Fruit fly (Drosophila melanogaster) whole organism, embryonic: ENCODE measurements around the gene CG9021.
A peak's percentile ranks its signal among the peaks of the same experiment; 100 is the strongest.

ENCODE experiments used
- Adf1 ChIP-seq: fragments of 200-800 bp; sonication (Bioruptor generic); IDR thresholded peaks from 2 replicates; pipeline ENCODE4 v1.3.6; 2022; ENCODE audit warnings: missing biosample characterization, missing genetic modification characterization
- Bgb ChIP-seq: fragments of 200-800 bp; sonication (Bioruptor generic); IDR thresholded peaks from 2 replicates; pipeline ENCODE4 v1.3.6; 2022; ENCODE audit warnings: missing biosample characterization, missing genetic modification characterization; ENCODE audit not compliant: partially characterized antibody
- CG13287 ChIP-seq: fragments of 200-800 bp; sonication (Bioruptor generic); IDR thresholded peaks from 2 replicates; pipeline ENCODE4 v1.3.6; 2022; ENCODE audit warnings: missing biosample characterization, missing genetic modification characterization; ENCODE audit not compliant: partially characterized antibody
- CG1832 ChIP-seq: fragments of 200-800 bp; sonication (Bioruptor generic); optimal IDR thresholded peaks from 2 replicates; lab custom pipeline; 2017; ENCODE audit warnings: missing biosample characterization, mild to moderate bottlenecking, missing genetic modification characterization, inconsistent platforms
- CG3726 ChIP-seq: fragments of 200-800 bp; sonication (Bioruptor generic); IDR thresholded peaks from 3 replicates; pipeline ENCODE4, ENCODE4 v1.3.6; 2022; ENCODE audit warnings: missing biosample characterization, missing genetic modification characterization
- CG3838 ChIP-seq: fragments of 200-800 bp; sonication (Bioruptor generic); optimal IDR thresholded peaks from 3 replicates; lab custom pipeline; 2016; ENCODE audit warnings: missing biosample characterization, missing genetic modification characterization
- CG42726 ChIP-seq: fragments of 200-800 bp; sonication (Bioruptor generic); IDR thresholded peaks from 2 replicates; pipeline ENCODE4 v1.3.6; 2022; ENCODE audit warnings: missing biosample characterization, missing genetic modification characterization; ENCODE audit not compliant: partially characterized antibody
- CG43689 ChIP-seq: fragments of 200-800 bp; sonication (Bioruptor generic); IDR thresholded peaks from 2 replicates; pipeline ENCODE4 v1.3.6; 2022; ENCODE audit warnings: missing biosample characterization, missing genetic modification characterization
- CG4730 ChIP-seq: fragments of 200-800 bp; sonication (Bioruptor generic); IDR thresholded peaks from 2 replicates; pipeline ENCODE4 v1.3.6; 2022; ENCODE audit warnings: missing biosample characterization, missing genetic modification characterization
- CG5180 ChIP-seq: fragments of 200-800 bp; sonication (Bioruptor generic); optimal IDR thresholded peaks from 3 replicates; lab custom pipeline; 2017; ENCODE audit warnings: missing biosample characterization, missing genetic modification characterization, mild to moderate bottlenecking, moderate library complexity, missing genetic modification reagents
- CG8478 ChIP-seq: fragments of >200 bp; optimal IDR thresholded peaks from 2 replicates; lab custom pipeline; 2018
- CG9437 ChIP-seq: fragments of 200-800 bp; sonication (Bioruptor generic); optimal IDR thresholded peaks from 2 replicates; lab custom pipeline; 2018; ENCODE audit warnings: missing biosample characterization, mild to moderate bottlenecking, missing genetic modification characterization
- Deaf1 ChIP-seq: fragments of 200-800 bp; optimal IDR thresholded peaks from 3 replicates; lab custom pipeline; 2019; ENCODE audit warnings: missing biosample characterization, mild to moderate bottlenecking, missing genetic modification characterization, moderate library complexity
- Hand ChIP-seq: fragments of 200-800 bp; sonication (Bioruptor generic); optimal IDR thresholded peaks from 2 replicates; lab custom pipeline; 2017; ENCODE audit warnings: mild to moderate bottlenecking, missing biosample characterization, missing genetic modification reagents, missing genetic modification characterization
- Jarid2 ChIP-seq: fragments of 200-800 bp; sonication (Bioruptor generic); optimal IDR thresholded peaks from 3 replicates; lab custom pipeline; 2017; ENCODE audit warnings: mild to moderate bottlenecking, missing biosample characterization, missing genetic modification reagents, missing genetic modification characterization
- Neu2 ChIP-seq: fragments of 200-800 bp; sonication (Bioruptor generic); optimal IDR thresholded peaks from 3 replicates; lab custom pipeline; 2016; ENCODE audit warnings: missing biosample characterization, missing genetic modification characterization, borderline replicate concordance
- Nf-YB ChIP-seq: fragments of 200-800 bp; sonication (Bioruptor generic); optimal IDR thresholded peaks from 3 replicates; lab custom pipeline; 2019; ENCODE audit warnings: missing biosample characterization, mild to moderate bottlenecking, missing genetic modification characterization, moderate library complexity
- Nf-YC ChIP-seq: fragments of 200-800 bp; optimal IDR thresholded peaks from 3 replicates; lab custom pipeline; 2019; ENCODE audit warnings: missing biosample characterization, mild to moderate bottlenecking, missing genetic modification characterization, moderate library complexity
- Trl ChIP-seq, 3 experiments: fragments of >200 bp in 2 of 3; fragments of 200-800 bp in 1 of 3; sonication (Bioruptor generic) in 1 of 3; optimal IDR thresholded peaks; 2 replicates in 1 of 3; 3 replicates in 2 of 3; lab custom pipeline; 2016 to 2017; ENCODE audit warnings: missing biosample characterization in 1 of 3, missing genetic modification characterization in 1 of 3
- amos ChIP-seq: fragments of 200-800 bp; sonication (Bioruptor generic); IDR thresholded peaks from 2 replicates; pipeline ENCODE4 v1.3.6; 2022; ENCODE audit warnings: missing biosample characterization, missing genetic modification characterization; ENCODE audit not compliant: partially characterized antibody
- cg ChIP-seq: fragments of 200-800 bp; sonication (Bioruptor generic); optimal IDR thresholded peaks from 3 replicates; lab custom pipeline; 2019; ENCODE audit warnings: missing biosample characterization, mild to moderate bottlenecking, missing genetic modification characterization, moderate library complexity
- chinmo ChIP-seq: fragments of 200-800 bp; sonication (Bioruptor generic); IDR thresholded peaks from 4 replicates; pipeline ENCODE4 v1.3.6; 2022; ENCODE audit warnings: missing biosample characterization, missing genetic modification characterization; ENCODE audit not compliant: partially characterized antibody
- crol ChIP-seq: fragments of 200-800 bp; sonication (Bioruptor generic); IDR thresholded peaks from 2 replicates; pipeline ENCODE4 v1.3.6; 2022; ENCODE audit warnings: missing biosample characterization, missing genetic modification characterization
- dan ChIP-seq: fragments of 200-800 bp; sonication (Bioruptor generic); IDR thresholded peaks from 2 replicates; pipeline ENCODE4 v1.3.6; 2022; ENCODE audit warnings: missing biosample characterization, missing genetic modification characterization
- dysf ChIP-seq: fragments of 200-800 bp; sonication (Bioruptor generic); IDR thresholded peaks from 3 replicates; pipeline ENCODE4 v1.3.6; 2022; ENCODE audit warnings: missing biosample characterization, missing genetic modification characterization
- ewg ChIP-seq: fragments of 200-800 bp; sonication (Bioruptor generic); optimal IDR thresholded peaks from 3 replicates; lab custom pipeline; 2017; ENCODE audit warnings: mild to moderate bottlenecking, missing biosample characterization, missing genetic modification reagents, missing genetic modification characterization
- h ChIP-seq: fragments of >200 bp; optimal IDR thresholded peaks from 2 replicates; lab custom pipeline; 2017
- knrl ChIP-seq: fragments of 200-800 bp; sonication (Bioruptor generic); IDR thresholded peaks from 3 replicates; pipeline ENCODE4 v1.3.6; 2022; ENCODE audit warnings: missing biosample characterization, missing genetic modification characterization; ENCODE audit not compliant: partially characterized antibody
- lov ChIP-seq, 2 experiments: fragments of 200-800 bp in 1 of 2; fragments of >200 bp in 1 of 2; sonication (Bioruptor generic) in 1 of 2; IDR thresholded peaks in 1 of 2; optimal IDR thresholded peaks in 1 of 2; 2 replicates in 1 of 2; 3 replicates in 1 of 2; pipeline versions ENCODE4 v1.3.6 to Lab custom; 2017 to 2022; ENCODE audit warnings: missing biosample characterization in 1 of 2, missing genetic modification characterization in 1 of 2
- nerfin-1 ChIP-seq: fragments of 200-800 bp; sonication (Bioruptor generic); optimal IDR thresholded peaks from 3 replicates; lab custom pipeline; 2019; ENCODE audit warnings: missing biosample characterization, mild to moderate bottlenecking, missing genetic modification characterization, moderate library complexity
- pros ChIP-seq: fragments of 200-800 bp; sonication (Bioruptor generic); optimal IDR thresholded peaks from 3 replicates; lab custom pipeline; 2019; ENCODE audit warnings: missing biosample characterization, mild to moderate bottlenecking, missing genetic modification characterization, moderate library complexity
- sd ChIP-seq: fragments of 200-800 bp; sonication (Bioruptor generic); optimal IDR thresholded peaks from 3 replicates; lab custom pipeline; 2018; ENCODE audit warnings: missing biosample characterization, mild to moderate bottlenecking, missing genetic modification characterization, moderate library complexity
- sens-2 ChIP-seq: fragments of 200-800 bp; sonication (Bioruptor generic); IDR thresholded peaks from 2 replicates; pipeline ENCODE4 v1.3.6; 2022; ENCODE audit warnings: missing biosample characterization, missing genetic modification characterization
- seq ChIP-seq: fragments of 200-800 bp; sonication (Bioruptor generic); IDR thresholded peaks from 2 replicates; pipeline ENCODE4 v1.3.6; 2022; ENCODE audit warnings: missing biosample characterization, missing genetic modification characterization
- slou ChIP-seq: fragments of 200-800 bp; sonication (Bioruptor generic); optimal IDR thresholded peaks from 3 replicates; lab custom pipeline; 2016; ENCODE audit warnings: missing biosample characterization, missing genetic modification characterization
- so ChIP-seq: fragments of 200-800 bp; sonication (Bioruptor generic); IDR thresholded peaks from 3 replicates; pipeline ENCODE4 v1.3.6; 2022; ENCODE audit warnings: missing biosample characterization, missing genetic modification characterization
- tll ChIP-seq, 2 experiments: fragments of 200-800 bp in 1 of 2; fragments of >200 bp in 1 of 2; sonication (Bioruptor generic) in 1 of 2; optimal IDR thresholded peaks; 2 replicates each; lab custom pipeline; 2017 to 2019; ENCODE audit warnings: missing biosample characterization in 2 of 2, missing genetic modification characterization in 2 of 2, mild to moderate bottlenecking in 1 of 2, moderate library complexity in 1 of 2
- toy ChIP-seq: fragments of 200-800 bp; sonication (Bioruptor generic); IDR thresholded peaks from 2 replicates; pipeline ENCODE4 v1.3.6; 2022; ENCODE audit warnings: missing biosample characterization, missing genetic modification characterization
- zf30C ChIP-seq: fragments of 200-800 bp; sonication (Bioruptor generic); optimal IDR thresholded peaks from 3 replicates; lab custom pipeline; 2018; ENCODE audit warnings: missing biosample characterization, mild to moderate bottlenecking, missing genetic modification characterization

CG9021 gene

DNA sequence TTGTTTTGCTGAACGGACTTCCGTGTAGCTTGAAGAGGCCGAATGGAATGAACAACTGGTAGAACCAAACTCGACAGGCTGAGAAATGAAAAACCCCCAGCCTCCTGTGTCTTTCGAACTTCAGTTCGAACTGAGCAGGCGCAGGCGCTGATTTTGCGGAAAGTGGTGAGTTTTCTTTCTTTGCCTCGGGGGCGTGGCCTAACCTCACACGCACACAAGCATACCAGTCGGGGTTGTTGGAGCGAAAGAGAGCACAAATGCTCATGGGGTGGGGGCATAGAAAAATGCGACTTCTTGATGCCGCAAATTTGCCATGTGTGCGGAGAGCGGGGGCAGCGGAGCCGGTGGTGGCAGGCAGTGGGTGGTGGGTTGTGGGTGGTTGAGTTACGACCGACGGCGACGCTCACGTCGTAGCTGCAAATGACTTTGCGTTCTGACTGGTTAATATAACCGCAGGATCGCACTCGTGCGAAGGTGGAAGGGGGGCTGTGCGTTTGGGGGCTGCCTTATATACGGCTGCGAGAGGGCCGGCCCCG, 19.2 kb upstream of the CG9021 start, which contains the start of gene CG9016:
CG9016 (minus strand) TSS at position 51 of the 536 bp plus-strand sequence.
- TF ChIP-seq so (GFP tag; lab: Robert Waterston, UW) (0 out of 3 replicates have a peak, but pooled peaks have one; percentile 17), Bgb (peak; percentile 19; the same call in 1 of the 2 replicates), CG3726 (GFP tag; lab: Robert Waterston, UW) (no peak), Jarid2 (peak; percentile 25), ewg (GFP tag; lab: Kevin White, UChicago) (peak; percentile 86), CG3838 (GFP tag; lab: Kevin White, UChicago) (no peak), tll (GFP tag; optimal IDR thresholded peaks at IDR 0.05; lab: Kevin White, UChicago) (peak in 1 of 2 experiments; percentile 15), zf30C (GFP tag; lab: Kevin White, UChicago) (no peak), lov (optimal IDR thresholded peaks at IDR 0.05; lab: Kevin White, UChicago) (no peak), lov (GFP tag; IDR thresholded peaks at IDR 0.05; lab: Robert Waterston, UW) (no peak), Neu2 (GFP tag; lab: Kevin White, UChicago) (no peak), dysf (GFP tag; lab: Robert Waterston, UW) (no peak), Trl (optimal IDR thresholded peaks at IDR 0.05; lab: Kevin White, UChicago) (peak in 1 of 2 experiments; percentile 9), Trl (GFP tag; optimal IDR thresholded peaks at IDR 0.05; lab: Kevin White, UChicago) (no peak), amos (GFP tag; lab: Robert Waterston, UW) (no peak), CG13287 (GFP tag; lab: Robert Waterston, UW) (no peak), CG4730 (GFP tag; lab: Robert Waterston, UW) (no peak), CG43689 (GFP tag; lab: Robert Waterston, UW) (no peak), crol (GFP tag; lab: Robert Waterston, UW) (peak; percentile 89), CG42726 (peak; percentile 33; the same call in 1 of the 2 replicates), Deaf1 (tag; lab: Kevin White, UChicago) (peak; percentile 83), CG9437 (no peak), CG8478 (lab: Kevin White, UChicago) (peak; percentile 79), cg (peak; percentile 73), Hand (GFP tag; lab: Kevin White, UChicago) (no peak), sens-2 (GFP tag; lab: Robert Waterston, UW) (no peak), Nf-YB (GFP tag; lab: Kevin White, UChicago) (peak; percentile 94), sd (tag; lab: Kevin White, UChicago) (no peak), h (lab: Kevin White, UChicago) (no peak), chinmo (GFP tag; lab: Robert Waterston, UW) (0 out of 4 replicates have a peak, but pooled peaks have one; percentile 75), Nf-YC (tag; lab: Kevin White, UChicago) (peak; percentile 97), CG5180 (peak; percentile 46), toy (0 out of 2 replicates have a peak, but pooled peaks have one; percentile 28), seq (peak; percentile 87), dan (GFP tag; lab: Robert Waterston, UW) (no peak), nerfin-1 (tag; lab: Kevin White, UChicago) (peak; percentile 5), knrl (GFP tag; lab: Robert Waterston, UW) (0 out of 3 replicates have a peak, but pooled peaks have one; percentile 24), Adf1 (peak; percentile 80), slou (GFP tag; lab: Kevin White, UChicago) (no peak), CG1832 (GFP tag; lab: Kevin White, UChicago) (peak; percentile 66), pros (peak; percentile 27)
